Fruit fly (Drosophila melanogaster) whole organism, wandering third instar larva: ENCODE data around the gene Cpr100A.

Experiments used
- CG32264 ChIP-seq: fragments of 200-800 bp; sonication (Bioruptor generic); optimal IDR thresholded peaks from 2 replicates; lab custom pipeline; 2016; ENCODE audit warnings: missing biosample characterization, missing genetic modification characterization
- CrebA ChIP-seq: fragments of 200-800 bp; sonication (Bioruptor generic); optimal IDR thresholded peaks from 2 replicates; lab custom pipeline; 2016; ENCODE audit warnings: missing biosample characterization, mild to moderate bottlenecking, missing genetic modification characterization, borderline replicate concordance
- GATAd ChIP-seq: sonication (Bioruptor generic); optimal IDR thresholded peaks from 2 replicates; lab custom pipeline; 2016; ENCODE audit warnings: missing biosample characterization, missing genetic modification characterization
- Hr78 ChIP-seq: fragments of >200 bp; optimal IDR thresholded peaks from 2 replicates; lab custom pipeline; 2017; ENCODE audit warnings: missing biosample characterization, missing genetic modification characterization
- Hr83 ChIP-seq: fragments of 200-300 bp; sonication (Bioruptor generic); optimal IDR thresholded peaks from 2 replicates; lab custom pipeline; 2016; ENCODE audit warnings: missing biosample characterization, mild to moderate bottlenecking, missing genetic modification characterization, moderate library complexity; ENCODE audit not compliant: poor library complexity, severe bottlenecking
- OdsH ChIP-seq: fragments of 200-800 bp; sonication (Bioruptor generic); optimal IDR thresholded peaks from 2 replicates; lab custom pipeline; 2016; ENCODE audit warnings: missing biosample characterization, mild to moderate bottlenecking, missing genetic modification characterization
- br ChIP-seq: fragments of 200-800 bp; sonication (Bioruptor generic); optimal IDR thresholded peaks from 2 replicates; lab custom pipeline; 2016; ENCODE audit warnings: missing biosample characterization, missing genetic modification characterization
- dl ChIP-seq, 2 experiments: fragments of 175-275, 200-275 bp in 1 of 2; fragments of 200-275 bp in 1 of 2; sonication (Bioruptor generic); optimal IDR thresholded peaks; lab custom pipeline; 2018; ENCODE audit warnings: mild to moderate bottlenecking in 2 of 2, missing biosample characterization in 2 of 2, missing genetic modification characterization in 2 of 2, moderate library complexity in 2 of 2; ENCODE audit not compliant: partially characterized antibody in 2 of 2, insufficient read depth in 1 of 2
- h ChIP-seq: fragments of 200-800 bp; sonication (Bioruptor generic); optimal IDR thresholded peaks from 3 replicates; lab custom pipeline; 2016; ENCODE audit warnings: missing biosample characterization, mild to moderate bottlenecking, missing genetic modification characterization
- pan ChIP-seq: fragments of >200 bp; optimal IDR thresholded peaks from 2 replicates; lab custom pipeline; 2017
- psq ChIP-seq: fragments of 200-800 bp; sonication (Bioruptor generic); optimal IDR thresholded peaks from 3 replicates; lab custom pipeline; 2017; ENCODE audit warnings: missing biosample characterization, mild to moderate bottlenecking, missing genetic modification characterization, moderate library complexity
- rgr ChIP-seq: fragments of 200-800 bp; sonication (Bioruptor generic); optimal IDR thresholded peaks from 3 replicates; lab custom pipeline; 2016; ENCODE audit warnings: missing biosample characterization, mild to moderate bottlenecking, missing genetic modification characterization
- sage ChIP-seq: fragments of 200-800 bp; sonication (Bioruptor generic); optimal IDR thresholded peaks from 2 replicates; lab custom pipeline; 2016; ENCODE audit warnings: missing biosample characterization, mild to moderate bottlenecking, missing genetic modification characterization
- woc ChIP-seq: sonication (Bioruptor generic); optimal IDR thresholded peaks from 2 replicates; lab custom pipeline; 2016; ENCODE audit warnings: missing biosample characterization, mild to moderate bottlenecking, missing genetic modification characterization

- TF ChIP-seq dl (GFP tag; optimal IDR thresholded peaks at IDR 0.05; lab: Kevin White, UChicago; ENCODE audit: insufficient read depth in 1 of 2, partially characterized antibody in 2 of 2) (no peak), CrebA (no peak), sage (GFP tag; lab: Kevin White, UChicago) (no peak), br (GFP tag; lab: Kevin White, UChicago) (no peak), pan (no peak), Hr78 (GFP tag; lab: Kevin White, UChicago) (no peak), h (peak; percentile 3), psq (GFP tag; lab: Kevin White, UChicago) (no peak), OdsH (peak; percentile 7), CG32264 (GFP tag; lab: Kevin White, UChicago) (no peak), Hr83 (GFP tag; lab: Kevin White, UChicago) (no peak), rgr (GFP tag; lab: Kevin White, UChicago) (no peak), woc (GFP tag; lab: Kevin White, UChicago) (no peak), GATAd (GFP tag; lab: Kevin White, UChicago) (no peak)
These were observed 46.4 kb downstream of the Cpr100A start for dm6 chr3R:30913704-30914103.
